Worm (Caenorhabditis elegans) whole organism, mixed stage, embryonic: ENCODE data around the gene cisd-3.2.

Experiments
- blmp-1 ChIP-seq: fragments of 150-350 bp; optimal IDR thresholded peaks from 2 replicates; lab custom pipeline; 2014; ENCODE audit warnings: missing biosample characterization, missing genetic modification characterization
- ces-1 ChIP-seq: fragments of 150-350 bp; optimal IDR thresholded peaks from 2 replicates; lab custom pipeline; 2014; ENCODE audit warnings: missing biosample characterization, missing genetic modification reagents, missing genetic modification characterization
- cnd-1 ChIP-seq: fragments of 200-800 bp; sonication (Bioruptor generic); optimal IDR thresholded peaks from 2 replicates; lab custom pipeline; 2018; ENCODE audit warnings: mild to moderate bottlenecking, missing genetic modification characterization, missing compliant biosample characterization
- lsy-2 ChIP-seq: fragments of 150-350 bp; optimal IDR thresholded peaks from 2 replicates; lab custom pipeline; 2014; ENCODE audit warnings: missing biosample characterization, missing genetic modification characterization
- mab-5 ChIP-seq: fragments of 150-350 bp; optimal IDR thresholded peaks from 2 replicates; lab custom pipeline; 2014; ENCODE audit warnings: missing biosample characterization, missing genetic modification characterization
- nhr-12 ChIP-seq: fragments of 150-350 bp; optimal IDR thresholded peaks from 2 replicates; lab custom pipeline; 2014; ENCODE audit warnings: missing biosample characterization, missing genetic modification characterization
- nhr-2 ChIP-seq: fragments of 150-350 bp; optimal IDR thresholded peaks from 2 replicates; lab custom pipeline; 2014; ENCODE audit warnings: missing biosample characterization, missing genetic modification characterization
- nhr-28 ChIP-seq: fragments of 150-350 bp; optimal IDR thresholded peaks from 2 replicates; lab custom pipeline; 2014; ENCODE audit warnings: missing biosample characterization, missing genetic modification characterization
- snpc-4 ChIP-seq: fragments of 150-350 bp; optimal IDR thresholded peaks from 2 replicates; lab custom pipeline; 2014; ENCODE audit warnings: missing biosample characterization, missing genetic modification characterization
- sptf-1 ChIP-seq: sonication (generic microtip); optimal IDR thresholded peaks from 2 replicates; lab custom pipeline; 2017; ENCODE audit warnings: mild to moderate bottlenecking, missing genetic modification characterization, moderate library complexity, missing compliant biosample characterization
- tbx-8 ChIP-seq: fragments of 200-800 bp; sonication (Bioruptor generic); optimal IDR thresholded peaks from 2 replicates; lab custom pipeline; 2018; ENCODE audit warnings: mild to moderate bottlenecking, missing genetic modification characterization, moderate library complexity, missing compliant biosample characterization
- unc-62 ChIP-seq: fragments of 150-350 bp; optimal IDR thresholded peaks from 2 replicates; lab custom pipeline; 2014; ENCODE audit warnings: missing biosample characterization, missing genetic modification reagents, missing genetic modification characterization
- ztf-11 ChIP-seq: fragments of 150-350 bp; optimal IDR thresholded peaks from 2 replicates; lab custom pipeline; 2014; ENCODE audit warnings: missing biosample characterization, missing genetic modification characterization

- TF ChIP-seq nhr-12 (tag; lab: Kevin White, UChicago) (no peak), unc-62 (GFP tag; lab: Kevin White, UChicago) (no peak), ces-1 (no peak), ztf-11 (no peak), sptf-1 (tag; lab: Kevin White, UChicago) (no peak), nhr-28 (no peak), snpc-4 (no peak), blmp-1 (tag; lab: Kevin White, UChicago) (no peak), nhr-2 (tag; lab: Kevin White, UChicago) (no peak), mab-5 (tag; lab: Kevin White, UChicago) (no peak), cnd-1 (tag; lab: Kevin White, UChicago) (no peak), tbx-8 (GFP tag; lab: Kevin White, UChicago) (no peak), lsy-2 (tag; lab: Kevin White, UChicago) (no peak)
These were observed 45.1 kb upstream of the cisd-3.2 start, which contains the start of gene Y82E9BR.19 for ce11 chrIII:1495230-1495629.
